Worm (Caenorhabditis elegans): ENCODE measurements around the gene C24A3.2.

C24A3.2 gene

ce11 chrX:8997450-8998075, at the start of gene C24A3.2:
TSS of gene C24A3.2 (plus strand) at chrX:8997500.
- no peak for TF ChIP-seq klf-2 (GFP tag; conservative IDR thresholded peaks at IDR 0.05)
- no peak for TF ChIP-seq flt-1 (GFP tag; IDR thresholded peaks at IDR 0.05)
- no peak for TF ChIP-seq ztf-23 (GFP tag; IDR thresholded peaks at IDR 0.05)
- no peak for TF ChIP-seq cog-1 (tag; optimal IDR thresholded peaks at IDR 0.05)
- no peak for TF ChIP-seq ref-1 (GFP tag; conservative IDR thresholded peaks at IDR 0.05)
- no peak for TF ChIP-seq tab-1 (GFP tag; IDR thresholded peaks at IDR 0.05)
- TF ChIP-seq T22C8.4 (GFP tag; IDR thresholded peaks at IDR 0.05) = no peak
- TF ChIP-seq ztf-29 (GFP tag; IDR thresholded peaks at IDR 0.05) = no peak
- no peak for TF ChIP-seq med-1 (GFP tag; optimal IDR thresholded peaks at IDR 0.05; ENCODE audit: insufficient read depth)

- no peak for TF ChIP-seq T22C8.4 (GFP tag; IDR thresholded peaks at IDR 0.05)
- no peak for TF ChIP-seq med-1 (GFP tag; optimal IDR thresholded peaks at IDR 0.05; ENCODE audit: insufficient read depth)
- no peak for TF ChIP-seq ref-1 (GFP tag; conservative IDR thresholded peaks at IDR 0.05)
- no peak for TF ChIP-seq tab-1 (GFP tag; IDR thresholded peaks at IDR 0.05)
- no peak for TF ChIP-seq klf-2 (GFP tag; conservative IDR thresholded peaks at IDR 0.05)
- no peak for TF ChIP-seq cog-1 (tag; optimal IDR thresholded peaks at IDR 0.05)
- no peak for TF ChIP-seq ztf-23 (GFP tag; IDR thresholded peaks at IDR 0.05)
- TF ChIP-seq flt-1 (GFP tag; IDR thresholded peaks at IDR 0.05) = no peak
- no peak for TF ChIP-seq ztf-29 (GFP tag; IDR thresholded peaks at IDR 0.05)
Measured at ce11 chrX:8950507-8951028, 46.7 kb upstream of the C24A3.2 start, which contains the start of gene trk-1. TSS of gene trk-1 (minus strand) at chrX:8950978.

- TF ChIP-seq ref-1 (GFP tag; conservative IDR thresholded peaks at IDR 0.05) (no peak), tab-1 (GFP tag; IDR thresholded peaks at IDR 0.05) (no peak), ztf-29 (GFP tag; IDR thresholded peaks at IDR 0.05) (no peak), ztf-23 (GFP tag; IDR thresholded peaks at IDR 0.05) (no peak), med-1 (GFP tag; optimal IDR thresholded peaks at IDR 0.05; ENCODE audit: insufficient read depth) (no peak), cog-1 (tag; optimal IDR thresholded peaks at IDR 0.05) (no peak)
Measured at ce11 chrX:8952007-8952406, 45.3 kb upstream of the C24A3.2 start.

DNA sequence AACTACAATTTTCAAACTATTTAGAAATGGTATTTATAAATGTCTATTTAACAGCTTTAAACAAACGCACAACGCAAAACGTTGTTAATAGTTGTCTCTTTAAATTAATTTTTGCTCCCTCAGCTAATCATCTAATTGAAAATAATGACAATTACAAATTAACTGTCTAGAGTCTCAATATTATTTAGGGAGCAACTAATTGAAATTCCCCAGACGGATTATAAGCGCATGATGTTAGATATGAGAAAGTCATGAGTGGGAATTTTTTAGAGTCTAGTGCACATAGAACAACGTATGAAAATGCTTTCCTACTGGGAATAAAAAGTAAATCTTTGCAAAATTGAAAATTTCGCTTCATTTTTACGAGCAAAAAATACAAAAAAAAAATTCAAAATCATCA, 44.3 kb upstream of the C24A3.2 start:
- TF ChIP-seq flt-1 (GFP tag; IDR thresholded peaks at IDR 0.05) (no peak), T22C8.4 (GFP tag; IDR thresholded peaks at IDR 0.05) (no peak), klf-2 (GFP tag; conservative IDR thresholded peaks at IDR 0.05) (no peak)

ce11 chrX:8955808-8956207, 41.5 kb upstream of the C24A3.2 start:
- TF ChIP-seq cog-1 (tag; optimal IDR thresholded peaks at IDR 0.05) = no peak
- no peak for TF ChIP-seq T22C8.4 (GFP tag; IDR thresholded peaks at IDR 0.05)
- no peak for TF ChIP-seq ztf-23 (GFP tag; IDR thresholded peaks at IDR 0.05)
- TF ChIP-seq ztf-29 (GFP tag; IDR thresholded peaks at IDR 0.05) = no peak
- no peak for TF ChIP-seq klf-2 (GFP tag; conservative IDR thresholded peaks at IDR 0.05)
- no peak for TF ChIP-seq med-1 (GFP tag; optimal IDR thresholded peaks at IDR 0.05; ENCODE audit: insufficient read depth)
- no peak for TF ChIP-seq flt-1 (GFP tag; IDR thresholded peaks at IDR 0.05)
- TF ChIP-seq ref-1 (GFP tag; conservative IDR thresholded peaks at IDR 0.05) = no peak
- TF ChIP-seq tab-1 (GFP tag; IDR thresholded peaks at IDR 0.05) = no peak

DNA sequence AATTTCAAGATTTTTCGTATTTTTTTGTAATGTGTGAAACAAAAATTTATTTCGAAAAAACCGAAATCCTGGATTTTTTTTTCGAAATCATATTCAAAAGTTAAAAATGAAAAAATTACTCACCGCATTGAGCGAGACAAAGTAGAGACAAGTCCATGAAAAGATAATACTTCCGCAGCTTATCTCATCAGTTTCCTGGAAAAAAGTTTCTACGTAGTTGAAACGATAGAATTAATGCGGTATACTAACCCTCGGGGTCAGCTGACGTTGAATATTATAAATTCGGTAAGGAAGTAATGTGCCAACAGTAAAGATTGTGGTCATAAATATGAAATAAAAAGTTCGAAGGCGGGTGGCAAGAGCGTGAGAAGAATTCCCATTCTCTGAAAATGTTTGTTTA, 39.3 kb upstream of the C24A3.2 start:
- TF ChIP-seq med-1 (GFP tag; optimal IDR thresholded peaks at IDR 0.05; ENCODE audit: insufficient read depth) (no peak), ztf-23 (GFP tag; IDR thresholded peaks at IDR 0.05) (no peak), klf-2 (GFP tag; conservative IDR thresholded peaks at IDR 0.05) (no peak), cog-1 (tag; optimal IDR thresholded peaks at IDR 0.05) (no peak), ztf-29 (GFP tag; IDR thresholded peaks at IDR 0.05) (no peak), ref-1 (GFP tag; conservative IDR thresholded peaks at IDR 0.05) (no peak), flt-1 (GFP tag; IDR thresholded peaks at IDR 0.05) (no peak), T22C8.4 (GFP tag; IDR thresholded peaks at IDR 0.05) (no peak), tab-1 (GFP tag; IDR thresholded peaks at IDR 0.05) (no peak)

- no peak for TF ChIP-seq tab-1 (GFP tag; IDR thresholded peaks at IDR 0.05)
- TF ChIP-seq ref-1 (GFP tag; conservative IDR thresholded peaks at IDR 0.05) = no peak
- TF ChIP-seq flt-1 (GFP tag; IDR thresholded peaks at IDR 0.05) = no peak
- no peak for TF ChIP-seq T22C8.4 (GFP tag; IDR thresholded peaks at IDR 0.05)
- no peak for TF ChIP-seq ztf-23 (GFP tag; IDR thresholded peaks at IDR 0.05)
- no peak for TF ChIP-seq cog-1 (tag; optimal IDR thresholded peaks at IDR 0.05)
- no peak for TF ChIP-seq ztf-29 (GFP tag; IDR thresholded peaks at IDR 0.05)
- no peak for TF ChIP-seq klf-2 (GFP tag; conservative IDR thresholded peaks at IDR 0.05)
- TF ChIP-seq med-1 (GFP tag; optimal IDR thresholded peaks at IDR 0.05; ENCODE audit: insufficient read depth) = no peak
Measured at ce11 chrX:8961120-8961834, 36.0 kb upstream of the C24A3.2 start, which contains the start of gene aexr-3. TSS of gene aexr-3 (minus strand) at chrX:8961170.

DNA sequence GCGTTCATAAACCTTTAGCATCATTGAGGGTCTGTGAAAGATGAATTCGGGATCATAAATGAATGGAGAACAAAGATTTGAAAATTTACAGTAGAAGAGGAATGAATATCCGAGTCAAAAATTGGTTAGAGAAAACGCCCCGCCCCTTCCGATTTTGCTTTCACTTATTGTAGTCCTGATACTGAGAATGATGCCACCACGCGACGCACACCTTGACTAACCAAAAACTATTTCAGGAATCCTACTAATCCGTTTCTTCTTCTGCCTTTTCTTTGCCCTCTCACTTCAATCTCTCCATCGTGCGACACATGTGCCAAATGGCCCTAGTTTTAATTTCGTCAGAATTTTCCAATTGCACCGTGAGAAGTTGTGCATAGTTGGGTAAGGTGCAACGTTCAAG, 33.8 kb upstream of the C24A3.2 start:
- no peak for TF ChIP-seq flt-1 (GFP tag; IDR thresholded peaks at IDR 0.05)
- TF ChIP-seq ztf-29 (GFP tag; IDR thresholded peaks at IDR 0.05) = no peak
- TF ChIP-seq klf-2 (GFP tag; conservative IDR thresholded peaks at IDR 0.05) = no peak
- no peak for TF ChIP-seq T22C8.4 (GFP tag; IDR thresholded peaks at IDR 0.05)
- no peak for TF ChIP-seq med-1 (GFP tag; optimal IDR thresholded peaks at IDR 0.05; ENCODE audit: insufficient read depth)
- TF ChIP-seq ztf-23 (GFP tag; IDR thresholded peaks at IDR 0.05) = no peak
- no peak for TF ChIP-seq cog-1 (tag; optimal IDR thresholded peaks at IDR 0.05)
- TF ChIP-seq tab-1 (GFP tag; IDR thresholded peaks at IDR 0.05) = no peak
- no peak for TF ChIP-seq ref-1 (GFP tag; conservative IDR thresholded peaks at IDR 0.05)

Data from whole organism, midembryonic.